Fruit fly (Drosophila melanogaster) whole organism, embryonic: ENCODE measurements around the gene klar.

Experiments used
- CG11085 ChIP-seq: fragments of 200-800 bp; sonication (Bioruptor generic); IDR thresholded peaks from 2 replicates; pipeline ENCODE4 v1.3.6; 2022; ENCODE audit warnings: missing biosample characterization, missing genetic modification characterization
- CG11247 ChIP-seq: fragments of 200-800 bp; sonication (Bioruptor generic); IDR thresholded peaks from 2 replicates; pipeline ENCODE4 v1.3.6; 2022; ENCODE audit warnings: missing biosample characterization, missing genetic modification characterization
- CG12942 ChIP-seq: fragments of 200-800 bp; sonication (Bioruptor generic); optimal IDR thresholded peaks from 3 replicates; lab custom pipeline; 2016; ENCODE audit warnings: missing biosample characterization, missing genetic modification characterization
- CG1603 ChIP-seq: fragments of 200-800 bp; sonication (Bioruptor generic); optimal IDR thresholded peaks from 2 replicates; lab custom pipeline; 2019; ENCODE audit warnings: missing biosample characterization, mild to moderate bottlenecking, missing genetic modification characterization, moderate library complexity
- CG16815 ChIP-seq: fragments of 200-800 bp; sonication (Bioruptor generic); optimal IDR thresholded peaks from 3 replicates; lab custom pipeline; 2017; ENCODE audit warnings: missing biosample characterization, mild to moderate bottlenecking, missing genetic modification characterization
- CG17385 ChIP-seq: fragments of 200-800 bp; sonication (Bioruptor generic); optimal IDR thresholded peaks from 3 replicates; lab custom pipeline; 2018; ENCODE audit warnings: missing biosample characterization, mild to moderate bottlenecking, missing genetic modification characterization
- CG18011 ChIP-seq: fragments of 200-800 bp; sonication (Bioruptor generic); optimal IDR thresholded peaks from 2 replicates; lab custom pipeline; 2017; ENCODE audit warnings: missing biosample characterization, missing genetic modification characterization, mild to moderate bottlenecking, moderate library complexity, missing genotype
- CG18262 ChIP-seq: fragments of 200-800 bp; optimal IDR thresholded peaks from 3 replicates; lab custom pipeline; 2019; ENCODE audit warnings: missing biosample characterization, mild to moderate bottlenecking, missing genetic modification characterization, moderate library complexity
- CG2678 ChIP-seq: fragments of 200-800 bp; sonication (Bioruptor generic); optimal IDR thresholded peaks from 3 replicates; lab custom pipeline; 2019; ENCODE audit warnings: missing biosample characterization, mild to moderate bottlenecking, missing genetic modification characterization, moderate library complexity
- CG31441 ChIP-seq: fragments of 200-800 bp; sonication (Bioruptor generic); IDR thresholded peaks from 2 replicates; pipeline ENCODE4 v1.3.6; 2022; ENCODE audit warnings: missing biosample characterization, missing genetic modification characterization
- CG4404 ChIP-seq: fragments of 200-800 bp; sonication (Bioruptor generic); IDR thresholded peaks from 2 replicates; pipeline ENCODE4 v1.3.6; 2022; ENCODE audit warnings: missing biosample characterization, missing genetic modification characterization
- CG5953 ChIP-seq: fragments of 200-800 bp; sonication (Bioruptor generic); IDR thresholded peaks from 2 replicates; pipeline ENCODE4 v1.3.6; 2022; ENCODE audit warnings: missing biosample characterization, missing genetic modification characterization
- CG6175 ChIP-seq: fragments of 200-800 bp; sonication (Bioruptor generic); IDR thresholded peaks from 3 replicates; pipeline ENCODE4 v1.3.6; 2022; ENCODE audit warnings: missing biosample characterization, missing genetic modification characterization
- CG7372 ChIP-seq: fragments of 200-800 bp; sonication (Bioruptor generic); IDR thresholded peaks from 2 replicates; pipeline ENCODE4 v1.3.6; 2022; ENCODE audit warnings: missing biosample characterization, missing genetic modification characterization
- CG8281 ChIP-seq: fragments of 200-800 bp; sonication (Bioruptor generic); optimal IDR thresholded peaks from 2 replicates; lab custom pipeline; 2018; ENCODE audit warnings: missing biosample characterization, mild to moderate bottlenecking, missing genetic modification characterization, moderate library complexity
- CG9609 ChIP-seq: fragments of 200-800 bp; sonication (Bioruptor generic); optimal IDR thresholded peaks from 3 replicates; lab custom pipeline; 2016; ENCODE audit warnings: missing biosample characterization, missing genetic modification characterization
- CG9817 ChIP-seq: fragments of 200-800 bp; sonication (Bioruptor generic); optimal IDR thresholded peaks from 2 replicates; lab custom pipeline; 2018; ENCODE audit warnings: missing biosample characterization, mild to moderate bottlenecking, missing genetic modification characterization, moderate library complexity
- CG9876 ChIP-seq: fragments of 200-800 bp; sonication (Bioruptor generic); optimal IDR thresholded peaks from 2 replicates; lab custom pipeline; 2016; ENCODE audit warnings: missing biosample characterization, missing genetic modification characterization
- Camta ChIP-seq: fragments of 200-800 bp; sonication (Bioruptor generic); optimal IDR thresholded peaks from 2 replicates; lab custom pipeline; 2016; ENCODE audit warnings: missing biosample characterization, missing genetic modification characterization
- Dbx ChIP-seq: fragments of 200-800 bp; sonication (Bioruptor generic); IDR thresholded peaks from 3 replicates; pipeline ENCODE4 v1.3.6; 2022; ENCODE audit warnings: missing biosample characterization, missing genetic modification characterization
- E2f2 ChIP-seq: fragments of 200-800 bp; sonication (Bioruptor generic); IDR thresholded peaks from 2 replicates; pipeline ENCODE4 v1.3.6; 2022; ENCODE audit warnings: missing biosample characterization, missing genetic modification characterization
- Elba2 ChIP-seq: fragments of 200-800 bp; sonication (Bioruptor generic); optimal IDR thresholded peaks from 3 replicates; lab custom pipeline; 2016; ENCODE audit warnings: missing biosample characterization, missing genetic modification characterization
- Ets65A ChIP-seq: fragments of 200-800 bp; sonication (Bioruptor generic); peaks from one replicate; lab custom pipeline; 2016; ENCODE audit warnings: missing biosample characterization, missing genetic modification characterization
- HHEX ChIP-seq: fragments of 200-800 bp; sonication (Bioruptor generic); optimal IDR thresholded peaks from 3 replicates; lab custom pipeline; 2017; ENCODE audit warnings: missing biosample characterization, mild to moderate bottlenecking, missing genetic modification characterization, missing genetic modification reagents
- NC2β ChIP-seq: fragments of 200-800 bp; sonication (Bioruptor generic); optimal IDR thresholded peaks from 2 replicates; lab custom pipeline; 2016; ENCODE audit warnings: missing biosample characterization, missing genetic modification characterization
- NK7.1 ChIP-seq: fragments of 200-800 bp; sonication (Bioruptor generic); optimal IDR thresholded peaks from 3 replicates; lab custom pipeline; 2016; ENCODE audit warnings: missing biosample characterization, missing genetic modification characterization
- PHDP ChIP-seq: fragments of 200-800 bp; sonication (Bioruptor generic); optimal IDR thresholded peaks from 3 replicates; lab custom pipeline; 2018; ENCODE audit warnings: missing biosample characterization, mild to moderate bottlenecking, missing genetic modification characterization, moderate library complexity
- Poxn ChIP-seq: fragments of 200-800 bp; sonication (Bioruptor generic); IDR thresholded peaks from 2 replicates; pipeline ENCODE4 v1.3.6; 2022; ENCODE audit warnings: missing biosample characterization, missing genetic modification characterization
- Rx ChIP-seq: fragments of 200-800 bp; sonication (Bioruptor generic); IDR thresholded peaks from 2 replicates; pipeline ENCODE4 v1.3.6; 2022; ENCODE audit warnings: missing biosample characterization, missing genetic modification characterization
- Taf1 ChIP-seq: fragments of 200-800 bp; sonication (Bioruptor generic); IDR thresholded peaks from 2 replicates; pipeline ENCODE4 v1.3.6; 2022; ENCODE audit warnings: missing biosample characterization, missing genetic modification characterization
- aop ChIP-seq: fragments of 200-800 bp; sonication (Bioruptor generic); IDR thresholded peaks from 2 replicates; pipeline ENCODE4 v1.3.6; 2022; ENCODE audit warnings: missing biosample characterization, missing genetic modification characterization
- bcd ChIP-seq: fragments of 200-800 bp; sonication (Bioruptor generic); optimal IDR thresholded peaks from 2 replicates; lab custom pipeline; 2017; ENCODE audit warnings: missing biosample characterization, mild to moderate bottlenecking, missing genetic modification characterization
- chif ChIP-seq, 2 experiments: fragments of 200-800 bp; sonication (Bioruptor generic); optimal IDR thresholded peaks; 3 replicates each; lab custom pipeline; 2016; ENCODE audit warnings: missing biosample characterization in 2 of 2, missing genetic modification characterization in 2 of 2
- cwo ChIP-seq: fragments of 200-800 bp; sonication (Bioruptor generic); optimal IDR thresholded peaks from 3 replicates; lab custom pipeline; 2017; ENCODE audit warnings: missing biosample characterization, missing genetic modification characterization, mild to moderate bottlenecking, moderate library complexity, missing genetic modification reagents
- disco-r ChIP-seq: fragments of 200-800 bp; sonication (Bioruptor generic); optimal IDR thresholded peaks from 2 replicates; lab custom pipeline; 2016; ENCODE audit warnings: missing biosample characterization, missing genetic modification characterization
- esg ChIP-seq: fragments of 200-800 bp; sonication (Bioruptor generic); conservative IDR thresholded peaks from 2 replicates; pipeline ENCODE4 v1.3.6; 2022; ENCODE audit warnings: missing biosample characterization, missing genetic modification characterization
- fd96Cb ChIP-seq: fragments of 200-800 bp; sonication (Bioruptor generic); optimal IDR thresholded peaks from 2 replicates; lab custom pipeline; 2018; ENCODE audit warnings: missing biosample characterization, mild to moderate bottlenecking, missing genetic modification characterization, moderate library complexity
- fru ChIP-seq: fragments of >200 bp; optimal IDR thresholded peaks from 2 replicates; lab custom pipeline; 2017
- ham ChIP-seq: fragments of 200-800 bp; sonication (Bioruptor generic); IDR thresholded peaks from 2 replicates; pipeline ENCODE4 v1.3.6; 2022; ENCODE audit warnings: missing biosample characterization, missing genetic modification characterization
- her ChIP-seq: fragments of 200-800 bp; sonication (Bioruptor generic); optimal IDR thresholded peaks from 2 replicates; lab custom pipeline; 2016; ENCODE audit warnings: missing biosample characterization, missing genetic modification characterization
- mam ChIP-seq: fragments of 200-800 bp; sonication (Bioruptor generic); optimal IDR thresholded peaks from 3 replicates; lab custom pipeline; 2016; ENCODE audit warnings: missing biosample characterization, missing genetic modification characterization
- oc ChIP-seq: fragments of 200-800 bp; sonication (Bioruptor generic); optimal IDR thresholded peaks from 2 replicates; lab custom pipeline; 2018; ENCODE audit warnings: missing biosample characterization, mild to moderate bottlenecking, missing genetic modification characterization, moderate library complexity
- onecut ChIP-seq: fragments of 200-800 bp; sonication (Bioruptor generic); IDR thresholded peaks from 2 replicates; pipeline ENCODE4 v1.3.6; 2022; ENCODE audit warnings: missing biosample characterization, missing genetic modification characterization
- prd ChIP-seq, 3 experiments: fragments of >200 bp in 2 of 3; fragments of 200-800 bp in 1 of 3; sonication (Bioruptor generic) in 1 of 3; optimal IDR thresholded peaks in 2 of 3; IDR thresholded peaks in 1 of 3; 2 replicates in 2 of 3; 3 replicates in 1 of 3; pipeline versions ENCODE4 v1.3.6 to Lab custom; 2017 to 2022; ENCODE audit warnings: missing biosample characterization in 1 of 3, missing genetic modification characterization in 1 of 3
- repo ChIP-seq: fragments of 200-800 bp; sonication (Bioruptor generic); optimal IDR thresholded peaks from 2 replicates; lab custom pipeline; 2016; ENCODE audit warnings: missing biosample characterization, missing genetic modification characterization
- ro ChIP-seq: fragments of 200-800 bp; sonication (Bioruptor generic); IDR thresholded peaks from 2 replicates; pipeline ENCODE4 v1.3.6; 2022; ENCODE audit warnings: missing biosample characterization, missing genetic modification characterization
- row ChIP-seq: fragments of 200-800 bp; sonication (Bioruptor generic); IDR thresholded peaks from 3 replicates; pipeline ENCODE4 v1.3.6; 2022; ENCODE audit warnings: missing biosample characterization, missing genetic modification characterization
- so ChIP-seq: fragments of 200-800 bp; sonication (Bioruptor generic); IDR thresholded peaks from 3 replicates; pipeline ENCODE4 v1.3.6; 2022; ENCODE audit warnings: missing biosample characterization, missing genetic modification characterization
- ssp ChIP-seq: fragments of 200-800 bp; sonication (Bioruptor generic); IDR thresholded peaks from 2 replicates; pipeline ENCODE4 v1.3.6; 2022; ENCODE audit warnings: missing biosample characterization, missing genetic modification characterization
- vfl ChIP-seq: fragments of 200-800 bp; sonication (Bioruptor generic); optimal IDR thresholded peaks from 2 replicates; lab custom pipeline; 2016; ENCODE audit warnings: missing biosample characterization, missing genetic modification characterization
- vvl ChIP-seq: fragments of 200-800 bp; sonication (Bioruptor generic); IDR thresholded peaks from 2 replicates; pipeline ENCODE4 v1.3.6; 2022; ENCODE audit warnings: missing biosample characterization, missing genetic modification characterization
- wor ChIP-seq: fragments of 200-800 bp; sonication (Bioruptor generic); IDR thresholded peaks from 2 replicates; pipeline ENCODE4 v1.3.6; 2022; ENCODE audit warnings: missing biosample characterization, missing genetic modification characterization

The klar gene

DNA sequence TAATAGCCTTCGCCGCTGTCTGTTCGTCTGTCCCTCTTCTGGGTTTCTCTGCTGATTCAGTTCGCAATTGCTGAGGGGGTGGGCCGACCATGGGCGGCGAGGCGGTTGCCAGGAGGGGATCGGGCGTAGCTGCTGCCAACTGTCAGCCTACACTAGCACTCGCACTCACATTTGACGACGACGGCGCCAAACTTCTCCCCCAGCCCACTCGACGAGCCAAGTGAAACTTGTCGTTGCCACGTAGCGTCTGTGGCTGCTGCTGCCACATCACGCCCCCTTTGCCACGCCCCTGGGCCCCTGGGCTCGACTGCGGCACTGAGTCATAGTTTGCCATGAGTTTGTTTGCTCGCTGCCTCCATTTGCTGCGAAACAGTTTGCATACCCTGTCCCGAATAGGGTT lies 16.9 kb upstream of the klar start (continued):
- TF ChIP-seq cwo (GFP tag; lab: Kevin White, UChicago) (peak; percentile 19), CG9609 (GFP tag; lab: Kevin White, UChicago) (peak; percentile 40), her (GFP tag; lab: Kevin White, UChicago) (peak; percentile 57), PHDP (peak; percentile 69), Rx (peak; percentile 45; the same call in 1 of the 2 replicates), HHEX (GFP tag; lab: Kevin White, UChicago) (peak; percentile 17), CG6175 (GFP tag; lab: Robert Waterston, UW) (peak; percentile 82), CG17385 (GFP tag; lab: Kevin White, UChicago) (peak; percentile 38), CG18011 (peak; percentile 10), CG2678 (tag; lab: Kevin White, UChicago) (peak; percentile 47), CG31441 (peak; percentile 29; the same call in 1 of the 2 replicates), disco-r (GFP tag; lab: Kevin White, UChicago) (no peak), ham (peak; percentile 46; the same call in 1 of the 2 replicates), Taf1 (peak; percentile 80), NK7.1 (GFP tag; lab: Kevin White, UChicago) (no peak), CG12942 (GFP tag; lab: Kevin White, UChicago) (peak; percentile 35), CG1603 (tag; lab: Kevin White, UChicago) (peak; percentile 54), CG7372 (GFP tag; lab: Robert Waterston, UW) (peak; percentile 60), esg (GFP tag; lab: Robert Waterston, UW) (peak; percentile 63), Ets65A (peak; percentile 7), onecut (GFP tag; lab: Robert Waterston, UW) (peak; percentile 27), bcd (GFP tag; lab: Kevin White, UChicago) (peak; percentile 2), vvl (GFP tag; lab: Robert Waterston, UW) (peak; percentile 51; the same call in 1 of the 2 replicates), CG11247 (GFP tag; lab: Robert Waterston, UW) (peak; percentile 41), prd (optimal IDR thresholded peaks at IDR 0.05; lab: Kevin White, UChicago) (no peak), prd (GFP tag; IDR thresholded peaks at IDR 0.05; lab: Robert Waterston, UW) (peak; percentile 75), CG8281 (tag; lab: Kevin White, UChicago) (no peak), CG18262 (no peak), CG16815 (GFP tag; lab: Kevin White, UChicago) (peak; percentile 44), ro (0 out of 2 replicates have a peak, but pooled peaks have one; percentile 15), NC2β (GFP tag; lab: Kevin White, UChicago) (no peak), aop (GFP tag; lab: Robert Waterston, UW) (no peak), fd96Cb (no peak), E2f2 (GFP tag; lab: Robert Waterston, UW) (peak; percentile 42; the same call in 1 of the 2 replicates), chif (GFP tag; optimal IDR thresholded peaks at IDR 0.05; lab: Kevin White, UChicago) (peak in 1 of 2 experiments; percentile 19), Camta (GFP tag; lab: Kevin White, UChicago) (no peak), Elba2 (no peak), oc (tag; lab: Kevin White, UChicago) (no peak), wor (GFP tag; lab: Robert Waterston, UW) (peak; percentile 29; the same call in 1 of the 2 replicates), CG5953 (GFP tag; lab: Robert Waterston, UW) (peak; percentile 41; the same call in 1 of the 2 replicates), CG9817 (tag; lab: Kevin White, UChicago) (peak; percentile 64), so (peak; percentile 72; the same call in 2 of the 3 replicates), Dbx (peak; percentile 80), CG9876 (peak; percentile 2), vfl (GFP tag; lab: Kevin White, UChicago) (no peak), mam (GFP tag; lab: Kevin White, UChicago) (peak; percentile 55), repo (GFP tag; lab: Kevin White, UChicago) (peak; percentile 27), CG11085 (GFP tag; lab: Robert Waterston, UW) (peak; percentile 61), fru (lab: Kevin White, UChicago) (no peak), Poxn (GFP tag; lab: Robert Waterston, UW) (peak; percentile 42; the same call in 1 of the 2 replicates), ssp (peak; percentile 47; the same call in 1 of the 2 replicates), row (peak; percentile 83), CG4404 (GFP tag; lab: Robert Waterston, UW) (peak; percentile 65)
